Fruit fly (Drosophila melanogaster): ENCODE measurements around the gene Argk2.

DNA sequence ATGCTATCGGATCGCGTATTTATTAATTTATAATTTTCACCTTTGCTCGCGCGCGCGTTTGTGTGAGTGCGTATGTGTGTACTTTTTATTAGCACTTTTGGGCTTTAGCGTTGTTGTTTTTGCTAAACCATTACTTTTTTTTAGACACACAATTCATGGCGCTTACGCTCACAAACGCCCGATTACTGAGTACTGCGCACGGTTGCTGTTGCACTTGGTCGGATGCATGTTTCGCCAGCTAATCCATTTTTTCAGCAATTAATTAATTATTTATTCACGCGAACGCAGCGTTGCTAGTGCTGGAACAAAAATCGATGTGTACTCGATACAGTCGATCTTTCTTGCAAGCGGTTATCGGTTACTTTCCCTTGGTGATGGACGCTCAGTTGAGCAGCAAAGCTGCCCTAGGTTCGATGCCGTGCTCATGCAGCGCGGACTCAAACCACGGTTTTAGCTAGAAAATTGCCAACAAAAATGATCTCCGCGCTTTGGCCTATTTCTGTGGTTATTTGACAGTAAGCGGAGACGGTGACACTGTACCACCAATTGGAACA is 49.5 kb upstream of the Argk2 start, which contains the start of the genes smg and CG5087:
- no peak for TF ChIP-seq h (optimal IDR thresholded peaks at IDR 0.05)
- no peak for TF ChIP-seq psq (optimal IDR thresholded peaks at IDR 0.05)
- no peak for TF ChIP-seq Myc (optimal IDR thresholded peaks at IDR 0.05)
- TF ChIP-seq Sin3A (optimal IDR thresholded peaks at IDR 0.05) = no peak
- no peak for TF ChIP-seq ttk (optimal IDR thresholded peaks at IDR 0.05)

All from Kc167 (cell line).